Fruit fly (Drosophila melanogaster) Kc167 (cell line): ENCODE measurements around the gene Reg-2.

Source experiments
- Myc ChIP-seq: fragments of >200 bp; optimal IDR thresholded peaks from 2 replicates; lab custom pipeline; 2017; ENCODE audit warnings: missing external identifiers
- Sin3A ChIP-seq: fragments of >200 bp; optimal IDR thresholded peaks from 2 replicates; lab custom pipeline; 2018; ENCODE audit warnings: missing external identifiers
- h ChIP-seq: fragments of >200 bp; optimal IDR thresholded peaks from 3 replicates; lab custom pipeline; 2018; ENCODE audit warnings: missing external identifiers
- insv ChIP-seq: fragments of >200 bp; optimal IDR thresholded peaks from 3 replicates; lab custom pipeline; 2018; ENCODE audit warnings: missing external identifiers
- psq ChIP-seq: fragments of >200 bp; optimal IDR thresholded peaks from 2 replicates; lab custom pipeline; 2017; ENCODE audit warnings: missing external identifiers
- ttk ChIP-seq: sonication (Bioruptor generic); optimal IDR thresholded peaks from 2 replicates; lab custom pipeline; 2017; ENCODE audit warnings: missing external identifiers

- TF ChIP-seq psq (lab: Kevin White, UChicago), result no peak
- TF ChIP-seq h (lab: Kevin White, UChicago), result no peak
- no peak for TF ChIP-seq Myc (lab: Kevin White, UChicago)
- no peak for TF ChIP-seq ttk
- TF ChIP-seq Sin3A (lab: Kevin White, UChicago), result no peak
- no peak for TF ChIP-seq insv (lab: Kevin White, UChicago)
These were observed 17.3 kb downstream of the Reg-2 start, which contains the start of gene Kah for dm6 chr3L:589174-589289.
